Worm (Caenorhabditis elegans): ENCODE measurements around the gene Y69A2AR.18.

ce11 chrIV:2463311-2463710 is 32.2 kb upstream of the Y69A2AR.18 start, which contains the start of gene cdh-10:
- TF ChIP-seq flt-1 (GFP tag; IDR thresholded peaks at IDR 0.05) (no peak), med-1 (GFP tag; optimal IDR thresholded peaks at IDR 0.05; ENCODE audit: insufficient read depth) (no peak), klf-2 (GFP tag; conservative IDR thresholded peaks at IDR 0.05) (no peak), T22C8.4 (GFP tag; IDR thresholded peaks at IDR 0.05) (no peak), ref-1 (GFP tag; conservative IDR thresholded peaks at IDR 0.05) (no peak), tab-1 (GFP tag; IDR thresholded peaks at IDR 0.05) (no peak)
